Fruit fly (Drosophila melanogaster): Measurements from ENCODE around the gene smp-30.

The smp-30 gene

dm6 chr3R:14764131-14764530, 13.1 kb upstream of the smp-30 start:
- no peak for TF ChIP-seq Sp1 (GFP tag; optimal IDR thresholded peaks at IDR 0.05)
- TF ChIP-seq psq (GFP tag; optimal IDR thresholded peaks at IDR 0.05) = no peak
- no peak for TF ChIP-seq ey (GFP tag; optimal IDR thresholded peaks at IDR 0.05)
- no peak for TF ChIP-seq Dfd (GFP tag; optimal IDR thresholded peaks at IDR 0.05)
- TF ChIP-seq CG9705 (GFP tag; optimal IDR thresholded peaks at IDR 0.05) = no peak
- no peak for TF ChIP-seq pan (optimal IDR thresholded peaks at IDR 0.05)
- no peak for TF ChIP-seq OdsH (GFP tag; optimal IDR thresholded peaks at IDR 0.05)
- TF ChIP-seq dsf (GFP tag; optimal IDR thresholded peaks at IDR 0.05; ENCODE audit: borderline replicate concordance) = no peak
- TF ChIP-seq Hr83 (GFP tag; optimal IDR thresholded peaks at IDR 0.05; ENCODE audit: poor library complexity, severe bottlenecking) = no peak
- no peak for TF ChIP-seq brk (GFP tag; optimal IDR thresholded peaks at IDR 0.05)
- no peak for TF ChIP-seq CrebA (GFP tag; optimal IDR thresholded peaks at IDR 0.05; ENCODE audit: borderline replicate concordance)
- no peak for TF ChIP-seq Mio (GFP tag; optimal IDR thresholded peaks at IDR 0.05)

dm6 chr3R:14763487-14763886, 12.4 kb upstream of the smp-30 start:
- TF ChIP-seq Vsx2 (GFP tag; optimal IDR thresholded peaks at IDR 0.05; ENCODE audit: partially characterized antibody) = no peak
- no peak for TF ChIP-seq dl (GFP tag; optimal IDR thresholded peaks at IDR 0.05; ENCODE audit: insufficient read depth in 1 of 2, partially characterized antibody in 2 of 2)
- TF ChIP-seq Hr78 (GFP tag; optimal IDR thresholded peaks at IDR 0.05) = no peak
- no peak for TF ChIP-seq Hnf4 (GFP tag; optimal IDR thresholded peaks at IDR 0.05)
- no peak for TF ChIP-seq h (GFP tag; optimal IDR thresholded peaks at IDR 0.05)
- no peak for TF ChIP-seq brk (GFP tag; optimal IDR thresholded peaks at IDR 0.05)
- no peak for TF ChIP-seq foxo (GFP tag; optimal IDR thresholded peaks at IDR 0.05)
- no peak for TF ChIP-seq tai (GFP tag; optimal IDR thresholded peaks at IDR 0.05)
- no peak for TF ChIP-seq Sp1 (GFP tag; optimal IDR thresholded peaks at IDR 0.05)
- no peak for TF ChIP-seq sv (GFP tag; optimal IDR thresholded peaks at IDR 0.05)
- TF ChIP-seq Myc (optimal IDR thresholded peaks at IDR 0.05) = no peak
- no peak for TF ChIP-seq Abd-B (GFP tag; optimal IDR thresholded peaks at IDR 0.05)
- TF ChIP-seq Jra (GFP tag; optimal IDR thresholded peaks at IDR 0.05) = no peak
- TF ChIP-seq pan (optimal IDR thresholded peaks at IDR 0.05) = no peak
- TF ChIP-seq rgr (GFP tag; optimal IDR thresholded peaks at IDR 0.05) = no peak
- TF ChIP-seq Rel (GFP tag; optimal IDR thresholded peaks at IDR 0.05) = no peak
- no peak for TF ChIP-seq Rel (tag; optimal IDR thresholded peaks at IDR 0.05)
- TF ChIP-seq CG9705 (GFP tag; optimal IDR thresholded peaks at IDR 0.05) = no peak
- no peak for TF ChIP-seq CG32264 (GFP tag; optimal IDR thresholded peaks at IDR 0.05)
- TF ChIP-seq N (GFP tag; optimal IDR thresholded peaks at IDR 0.05) = no peak

dm6 chr3R:14761060-14761459, 10.0 kb upstream of the smp-30 start:
- TF ChIP-seq Hnf4 (GFP tag; optimal IDR thresholded peaks at IDR 0.05) (no peak), Sp1 (GFP tag; optimal IDR thresholded peaks at IDR 0.05) (no peak), fru (GFP tag; optimal IDR thresholded peaks at IDR 0.05) (no peak), foxo (GFP tag; optimal IDR thresholded peaks at IDR 0.05) (no peak), Rel (GFP tag; optimal IDR thresholded peaks at IDR 0.05) (no peak), Rel (tag; optimal IDR thresholded peaks at IDR 0.05) (no peak), Jra (GFP tag; optimal IDR thresholded peaks at IDR 0.05) (no peak), tai (GFP tag; optimal IDR thresholded peaks at IDR 0.05) (no peak), lola (GFP tag; optimal IDR thresholded peaks at IDR 0.05) (no peak), Hr83 (GFP tag; optimal IDR thresholded peaks at IDR 0.05; ENCODE audit: poor library complexity, severe bottlenecking) (no peak), jim (GFP tag; optimal IDR thresholded peaks at IDR 0.05) (no peak), Hr78 (GFP tag; optimal IDR thresholded peaks at IDR 0.05) (no peak), sv (GFP tag; optimal IDR thresholded peaks at IDR 0.05) (no peak), CG9705 (GFP tag; optimal IDR thresholded peaks at IDR 0.05) (no peak), ey (GFP tag; optimal IDR thresholded peaks at IDR 0.05) (no peak)

- TF ChIP-seq rgr (GFP tag; optimal IDR thresholded peaks at IDR 0.05) = no peak
Observed at dm6 chr3R:14758331-14758730, 7.3 kb upstream of the smp-30 start.

- TF ChIP-seq brk (GFP tag; optimal IDR thresholded peaks at IDR 0.05) (no peak), psq (GFP tag; optimal IDR thresholded peaks at IDR 0.05) (no peak), Jra (GFP tag; optimal IDR thresholded peaks at IDR 0.05) (no peak), OdsH (GFP tag; optimal IDR thresholded peaks at IDR 0.05) (no peak), Dfd (GFP tag; optimal IDR thresholded peaks at IDR 0.05) (no peak), ey (GFP tag; optimal IDR thresholded peaks at IDR 0.05) (no peak), Hr83 (GFP tag; optimal IDR thresholded peaks at IDR 0.05; ENCODE audit: poor library complexity, severe bottlenecking) (no peak), CrebA (GFP tag; optimal IDR thresholded peaks at IDR 0.05; ENCODE audit: borderline replicate concordance) (no peak), Dif (GFP tag; optimal IDR thresholded peaks at IDR 0.05; ENCODE audit: partially characterized antibody) (no peak), jim (GFP tag; optimal IDR thresholded peaks at IDR 0.05) (no peak), sage (GFP tag; optimal IDR thresholded peaks at IDR 0.05) (no peak), dsf (GFP tag; optimal IDR thresholded peaks at IDR 0.05; ENCODE audit: borderline replicate concordance) (no peak), CG9705 (GFP tag; optimal IDR thresholded peaks at IDR 0.05) (no peak), rgr (GFP tag; optimal IDR thresholded peaks at IDR 0.05) (no peak), usp (GFP tag; optimal IDR thresholded peaks at IDR 0.05) (no peak), GATAd (GFP tag; optimal IDR thresholded peaks at IDR 0.05) (no peak), dl (GFP tag; optimal IDR thresholded peaks at IDR 0.05; ENCODE audit: insufficient read depth in 1 of 2, partially characterized antibody in 2 of 2) (no peak), Sp1 (GFP tag; optimal IDR thresholded peaks at IDR 0.05) (no peak), tai (GFP tag; optimal IDR thresholded peaks at IDR 0.05) (no peak), Hnf4 (GFP tag; optimal IDR thresholded peaks at IDR 0.05) (no peak)
Observed at dm6 chr3R:14756040-14756439, 5.0 kb upstream of the smp-30 start.

All from whole organism, wandering third instar larva.